Worm (Caenorhabditis elegans) whole organism, L3 larva: ENCODE results near the gene cyp-33E1.

Experiments
- ZK546.5 ChIP-seq: sonication (generic microtip); optimal IDR thresholded peaks from 2 replicates; lab custom pipeline; 2017; ENCODE audit warnings: missing biosample characterization, missing genetic modification characterization
- aly-2 ChIP-seq: fragments of 150-350 bp; optimal IDR thresholded peaks from 2 replicates; lab custom pipeline; 2014; ENCODE audit warnings: missing biosample characterization, missing genetic modification characterization
- ceh-16 ChIP-seq: sonication (generic microtip); optimal IDR thresholded peaks from 2 replicates; lab custom pipeline; 2017; ENCODE audit warnings: missing biosample characterization, missing genetic modification characterization
- ceh-28 ChIP-seq: fragments of 150-350 bp; optimal IDR thresholded peaks from 2 replicates; lab custom pipeline; 2014; ENCODE audit warnings: missing biosample characterization, missing genetic modification reagents, missing genetic modification characterization
- ceh-82 ChIP-seq: fragments of 150-350 bp; optimal IDR thresholded peaks from 2 replicates; lab custom pipeline; 2014; ENCODE audit warnings: missing biosample characterization, missing genetic modification characterization
- ceh-9 ChIP-seq: sonication (generic microtip); optimal IDR thresholded peaks from 2 replicates; lab custom pipeline; 2018; ENCODE audit warnings: missing biosample characterization, missing genetic modification characterization
- daf-12 ChIP-seq: fragments of 150-350 bp; optimal IDR thresholded peaks from 2 replicates; lab custom pipeline; 2014; ENCODE audit warnings: missing biosample characterization, missing genetic modification reagents, missing genetic modification characterization
- egl-27 ChIP-seq: sonication (generic microtip); optimal IDR thresholded peaks from 4 replicates; lab custom pipeline; 2017; ENCODE audit warnings: missing biosample characterization, missing genetic modification reagents, missing genetic modification characterization
- egl-5 ChIP-seq: fragments of 150-350 bp; optimal IDR thresholded peaks from 2 replicates; lab custom pipeline; 2017; ENCODE audit warnings: missing biosample characterization, missing genetic modification reagents, missing genetic modification characterization, inconsistent platforms
- elt-2 ChIP-seq: sonication (generic microtip); optimal IDR thresholded peaks from 2 replicates; lab custom pipeline; 2016; ENCODE audit warnings: missing genetic modification reagents, mild to moderate bottlenecking, missing genetic modification characterization, missing compliant biosample characterization
- elt-3 ChIP-seq, 3 experiments: fragments of 150-350 bp in 1 of 3; sonication (generic microtip) in 2 of 3; optimal IDR thresholded peaks; 2 replicates in 2 of 3; 4 replicates in 1 of 3; lab custom pipeline; 2014 to 2017; ENCODE audit warnings: missing biosample characterization in 3 of 3, missing genetic modification characterization in 3 of 3
- eor-1 ChIP-seq, 2 experiments: fragments of 150-350 bp; optimal IDR thresholded peaks; 2 replicates each; lab custom pipeline; 2014 to 2018; ENCODE audit warnings: missing biosample characterization in 2 of 2, missing genetic modification characterization in 2 of 2
- fkh-2 ChIP-seq: fragments of 150-350 bp; optimal IDR thresholded peaks from 2 replicates; lab custom pipeline; 2014; ENCODE audit warnings: missing biosample characterization, missing genetic modification reagents, missing genetic modification characterization
- fos-1 ChIP-seq: fragments of 150-350 bp; optimal IDR thresholded peaks from 2 replicates; lab custom pipeline; 2014; ENCODE audit warnings: missing biosample characterization, missing genetic modification characterization
- hmg-11 ChIP-seq: sonication (generic microtip); optimal IDR thresholded peaks from 2 replicates; lab custom pipeline; 2016; ENCODE audit warnings: missing genetic modification characterization, missing compliant biosample characterization
- jun-1 ChIP-seq: fragments of 150-350 bp; optimal IDR thresholded peaks from 2 replicates; lab custom pipeline; 2014; ENCODE audit warnings: missing biosample characterization, missing genetic modification reagents, missing genetic modification characterization
- lin-15B ChIP-seq: fragments of 150-350 bp; optimal IDR thresholded peaks from 2 replicates; lab custom pipeline; 2014; ENCODE audit warnings: missing biosample characterization, missing genetic modification characterization
- lsy-12 ChIP-seq: sonication (generic microtip); optimal IDR thresholded peaks from 2 replicates; lab custom pipeline; 2016; ENCODE audit warnings: mild to moderate bottlenecking, missing genetic modification characterization, missing compliant biosample characterization
- mdl-1 ChIP-seq: fragments of 150-350 bp; optimal IDR thresholded peaks from 2 replicates; lab custom pipeline; 2014; ENCODE audit warnings: missing biosample characterization, missing genetic modification characterization
- mml-1 ChIP-seq: fragments of 150-350 bp; sonication (generic microtip); optimal IDR thresholded peaks from 3 replicates; lab custom pipeline; 2014; ENCODE audit warnings: missing biosample characterization, missing genetic modification characterization
- nfya-1 ChIP-seq: sonication (generic microtip); optimal IDR thresholded peaks from 2 replicates; lab custom pipeline; 2017; ENCODE audit warnings: missing genetic modification characterization, mild to moderate bottlenecking, missing compliant biosample characterization, antibody characterized with exemption, moderate library complexity; ENCODE audit not compliant: insufficient read depth
- nhr-11 ChIP-seq: fragments of 150-350 bp; optimal IDR thresholded peaks from 2 replicates; lab custom pipeline; 2014; ENCODE audit warnings: missing biosample characterization, missing genetic modification characterization
- nhr-12 ChIP-seq: fragments of 150-350 bp; optimal IDR thresholded peaks from 2 replicates; lab custom pipeline; 2014; ENCODE audit warnings: missing biosample characterization, missing genetic modification characterization
- nhr-237 ChIP-seq: fragments of 150-350 bp; optimal IDR thresholded peaks from 2 replicates; lab custom pipeline; 2014; ENCODE audit warnings: missing biosample characterization, missing genetic modification characterization
- nhr-25 ChIP-seq: sonication (generic microtip); optimal IDR thresholded peaks from 2 replicates; lab custom pipeline; 2017; ENCODE audit warnings: missing biosample characterization, missing genetic modification characterization
- nhr-28 ChIP-seq: fragments of 150-350 bp; optimal IDR thresholded peaks from 2 replicates; lab custom pipeline; 2014; ENCODE audit warnings: missing biosample characterization, missing genetic modification characterization
- nhr-67 ChIP-seq: fragments of 150-350 bp; optimal IDR thresholded peaks from 2 replicates; lab custom pipeline; 2014; ENCODE audit warnings: missing biosample characterization, missing genetic modification characterization
- nhr-76 ChIP-seq: fragments of 150-350 bp; sonication (generic microtip); optimal IDR thresholded peaks from 5 replicates; lab custom pipeline; 2014; ENCODE audit warnings: missing biosample characterization, missing genetic modification characterization
- nhr-77 ChIP-seq: fragments of 150-350 bp; optimal IDR thresholded peaks from 2 replicates; lab custom pipeline; 2014; ENCODE audit warnings: missing biosample characterization, missing genetic modification characterization
- pha-4 ChIP-seq: fragments of 150-350 bp; optimal IDR thresholded peaks from 2 replicates; lab custom pipeline; 2014; ENCODE audit warnings: missing biosample characterization, missing genetic modification reagents, missing genetic modification characterization
- pqm-1 ChIP-seq: fragments of 150-350 bp; optimal IDR thresholded peaks from 2 replicates; lab custom pipeline; 2017; ENCODE audit warnings: missing biosample characterization, missing genetic modification characterization, inconsistent platforms
- skn-1 ChIP-seq: fragments of 150-350 bp; optimal IDR thresholded peaks from 2 replicates; lab custom pipeline; 2014; ENCODE audit warnings: missing biosample characterization, missing genetic modification characterization
- snpc-4 ChIP-seq: fragments of 150-350 bp; optimal IDR thresholded peaks from 2 replicates; lab custom pipeline; 2014; ENCODE audit warnings: missing biosample characterization, missing genetic modification characterization
- tbx-2 ChIP-seq: sonication (generic microtip); optimal IDR thresholded peaks from 2 replicates; lab custom pipeline; 2016; ENCODE audit warnings: mild to moderate bottlenecking, missing genetic modification characterization, missing compliant biosample characterization
- unc-62 ChIP-seq: fragments of 150-350 bp; sonication (generic microtip); optimal IDR thresholded peaks from 4 replicates; lab custom pipeline; 2014; ENCODE audit warnings: missing biosample characterization, missing genetic modification reagents, missing genetic modification characterization
- ztf-11 ChIP-seq: fragments of 150-350 bp; optimal IDR thresholded peaks from 2 replicates; lab custom pipeline; 2014; ENCODE audit warnings: missing biosample characterization, missing genetic modification characterization

The cyp-33E1 gene

DNA sequence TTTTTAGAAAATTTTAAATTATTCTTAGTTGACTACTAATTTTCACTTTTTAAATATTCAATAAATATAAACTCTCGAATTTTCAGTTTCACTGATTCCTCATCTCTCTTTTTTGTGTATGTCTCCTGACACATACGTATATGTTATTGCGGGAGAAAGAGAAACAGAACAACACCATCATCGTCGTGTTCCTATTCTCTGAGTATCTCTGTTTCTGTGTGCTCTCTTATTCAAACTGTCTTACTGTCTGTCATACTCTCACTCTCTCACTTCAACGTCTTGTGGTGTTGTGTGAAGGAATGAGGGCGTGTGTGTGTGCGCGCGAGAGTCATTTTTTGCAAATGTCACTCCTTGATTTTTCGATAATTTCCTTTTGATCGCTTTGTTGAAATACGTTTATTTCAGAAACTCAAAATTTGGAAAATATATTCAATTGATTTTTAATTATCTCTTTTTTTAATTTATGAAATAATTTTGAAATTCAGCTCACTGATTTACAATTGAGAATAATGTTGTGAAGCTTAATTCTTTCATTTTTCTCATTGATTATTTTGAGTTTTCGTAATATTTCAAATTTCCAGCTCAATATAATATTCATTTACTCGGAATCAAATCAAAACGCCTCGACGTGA, 28.2 kb downstream of the cyp-33E1 start, which contains the start of gene lin-49 (continued):
- TF ChIP-seq fos-1 (no peak), mdl-1 (tag; lab: Kevin White, UChicago) (no peak), jun-1 (tag; lab: Kevin White, UChicago) (peak; percentile 30), nhr-237 (no peak), nhr-11 (tag; lab: Kevin White, UChicago) (peak; percentile 16), nhr-76 (no peak), nhr-28 (tag; lab: Kevin White, UChicago) (no peak), nhr-25 (tag; lab: Kevin White, UChicago) (peak; percentile 75), skn-1 (tag; lab: Kevin White, UChicago) (peak; percentile 41), nhr-67 (tag; lab: Kevin White, UChicago) (no peak), aly-2 (tag; lab: Kevin White, UChicago) (no peak), ZK546.5 (no peak), eor-1 (tag; optimal IDR thresholded peaks at IDR 0.05; lab: Kevin White, UChicago) (no peak), hmg-11 (tag; lab: Kevin White, UChicago) (peak; percentile 88), egl-27 (tag; lab: Kevin White, UChicago) (no peak), lsy-12 (no peak), pha-4 (tag; lab: Kevin White, UChicago) (peak; percentile 93), elt-3 (tag; optimal IDR thresholded peaks at IDR 0.05; lab: Kevin White, UChicago) (no peak), snpc-4 (tag; lab: Kevin White, UChicago) (peak; percentile 56), daf-12 (tag; lab: Kevin White, UChicago) (no peak), unc-62 (no peak), ztf-11 (tag; lab: Kevin White, UChicago) (no peak), elt-2 (tag; lab: Kevin White, UChicago) (peak; percentile 54)

DNA sequence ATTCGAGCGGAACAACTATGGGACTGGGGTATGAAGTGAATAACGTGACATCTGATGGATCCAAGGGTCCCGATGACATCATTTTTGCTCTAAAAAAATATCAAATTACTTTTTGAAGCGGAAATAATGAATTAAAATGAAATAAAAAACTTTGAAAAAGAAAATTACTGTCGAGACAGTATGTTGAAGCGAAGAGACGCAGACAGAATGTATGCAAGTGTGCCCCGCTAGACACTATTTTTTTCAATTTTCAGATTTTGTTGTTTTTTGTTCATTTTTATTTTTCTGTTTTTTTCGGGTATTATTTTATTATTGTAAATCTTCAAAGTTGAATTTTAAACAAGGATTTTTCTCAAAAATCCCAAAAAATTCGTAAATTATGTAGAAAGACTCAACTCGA, 29.7 kb downstream of the cyp-33E1 start, which contains the start of gene F42A9.8:
Gene F42A9.8 (minus strand): TSS at position 88 of the 400 bp plus-strand sequence.
- no peak for TF ChIP-seq ceh-16 (tag; lab: Kevin White, UChicago)
- no peak for TF ChIP-seq mml-1 (tag; lab: Kevin White, UChicago)
- no peak for TF ChIP-seq fos-1
- TF ChIP-seq lin-15B (tag; lab: Kevin White, UChicago), result peak; percentile 13
- TF ChIP-seq nhr-77 (tag; lab: Kevin White, UChicago), result no peak
- no peak for TF ChIP-seq nhr-12 (tag; lab: Kevin White, UChicago)
- TF ChIP-seq jun-1 (tag; lab: Kevin White, UChicago), result no peak
- TF ChIP-seq egl-27 (tag; lab: Kevin White, UChicago), result no peak
- TF ChIP-seq aly-2 (tag; lab: Kevin White, UChicago), result no peak
- TF ChIP-seq tbx-2, result no peak
- TF ChIP-seq egl-5 (tag; lab: Kevin White, UChicago), result no peak
- TF ChIP-seq ceh-82, result no peak
- TF ChIP-seq fkh-2 (tag; lab: Kevin White, UChicago), result no peak
- no peak for TF ChIP-seq snpc-4 (tag; lab: Kevin White, UChicago)
- no peak for TF ChIP-seq elt-3 (tag; optimal IDR thresholded peaks at IDR 0.05; lab: Kevin White, UChicago)
- no peak for TF ChIP-seq daf-12 (tag; lab: Kevin White, UChicago)
- TF ChIP-seq nhr-67 (tag; lab: Kevin White, UChicago), result no peak
- TF ChIP-seq pha-4 (tag; lab: Kevin White, UChicago), result peak; percentile 40
- TF ChIP-seq nfya-1, result peak; percentile 31

DNA sequence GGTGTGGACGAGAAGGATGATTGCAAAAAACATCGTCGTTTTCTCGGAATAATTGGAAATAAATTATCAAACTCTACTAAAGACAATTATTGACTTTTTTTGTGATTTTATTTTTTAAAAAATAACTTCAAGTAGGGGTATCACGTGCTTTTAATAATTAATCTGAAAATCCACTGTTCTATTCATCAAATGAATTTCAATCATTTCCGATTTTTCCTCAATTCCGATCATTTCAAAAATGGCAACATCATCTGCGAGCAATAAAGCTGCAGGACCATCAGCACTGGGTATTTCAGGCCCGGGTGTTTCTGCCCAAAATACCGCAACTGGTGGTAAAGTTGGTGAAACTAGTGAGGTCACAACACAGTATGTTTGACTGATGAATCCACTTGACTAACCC, 31.4 kb downstream of the cyp-33E1 start, which contains the start of the genes F42A9.7 and F42A9.3:
Gene F42A9.7 (minus strand): TSS at position 101 of the 400 bp plus-strand sequence.
Gene F42A9.3 (plus strand): TSS at position 214 of the 400 bp plus-strand sequence.
- TF ChIP-seq eor-1 (tag; optimal IDR thresholded peaks at IDR 0.05; lab: Kevin White, UChicago) (no peak), nhr-25 (tag; lab: Kevin White, UChicago) (no peak), unc-62 (no peak), nhr-67 (tag; lab: Kevin White, UChicago) (no peak), fos-1 (no peak)
- TF ChIP-seq, all 47 proteins: peak for 0

DNA sequence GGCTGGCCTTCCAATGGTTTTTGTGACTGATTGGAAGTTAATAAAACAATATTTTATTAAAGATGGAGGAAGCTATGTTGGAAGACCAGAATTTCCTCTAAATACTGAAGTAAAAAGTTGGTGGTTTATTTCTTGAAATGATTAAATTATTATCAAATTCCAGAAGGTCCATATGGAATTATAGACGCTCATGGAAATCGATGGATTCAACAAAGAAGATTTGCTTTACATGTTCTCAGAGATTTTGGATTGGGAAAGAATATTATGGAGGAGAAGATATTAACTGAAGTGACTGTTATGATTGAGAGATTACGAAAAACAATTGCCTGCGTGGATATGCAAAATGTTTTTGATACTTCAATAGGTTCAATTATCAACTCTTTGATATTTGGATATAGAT, 33.1 kb downstream of the cyp-33E1 start:
- no peak for TF ChIP-seq ceh-28
- TF ChIP-seq fkh-2 (tag; lab: Kevin White, UChicago), result no peak
- no peak for TF ChIP-seq snpc-4 (tag; lab: Kevin White, UChicago)
- no peak for TF ChIP-seq egl-5 (tag; lab: Kevin White, UChicago)
- no peak for TF ChIP-seq ceh-9 (tag; lab: Kevin White, UChicago)
- TF ChIP-seq pqm-1 (tag; lab: Kevin White, UChicago), result no peak
- no peak for TF ChIP-seq skn-1 (tag; lab: Kevin White, UChicago)
- no peak for TF ChIP-seq nhr-76
- TF ChIP-seq aly-2 (tag; lab: Kevin White, UChicago), result no peak
- TF ChIP-seq elt-3 (tag; optimal IDR thresholded peaks at IDR 0.05; lab: Kevin White, UChicago), result no peak
- no peak for TF ChIP-seq mml-1 (tag; lab: Kevin White, UChicago)
- TF ChIP-seq fos-1, result no peak
- no peak for TF ChIP-seq ceh-16 (tag; lab: Kevin White, UChicago)
- no peak for TF ChIP-seq nhr-237
